Worm (Caenorhabditis elegans) whole organism, late embryonic: Measurements from ENCODE around the gene dyci-1.

ENCODE experiments used
- ceh-45 ChIP-seq: fragments of 200-800 bp; sonication (Bioruptor generic); IDR thresholded peaks from 2 replicates; pipeline ENCODE4 v1.3.6; 2022; ENCODE audit warnings: missing genetic modification reagents, missing genetic modification characterization, missing compliant biosample characterization
- ceh-9 ChIP-seq: sonication (generic microtip); optimal IDR thresholded peaks from 2 replicates; lab custom pipeline; 2016; ENCODE audit warnings: mild to moderate bottlenecking, missing genetic modification characterization, inconsistent platforms, missing compliant biosample characterization
- fkh-10 ChIP-seq: fragments of 150-350 bp; optimal IDR thresholded peaks from 2 replicates; lab custom pipeline; 2014; ENCODE audit warnings: missing biosample characterization, missing genetic modification reagents, missing genetic modification characterization
- hlh-15 ChIP-seq: sonication (generic microtip); optimal IDR thresholded peaks from 2 replicates; lab custom pipeline; 2016; ENCODE audit warnings: missing genetic modification characterization, missing compliant biosample characterization
- hlh-30 ChIP-seq: sonication (generic microtip); optimal IDR thresholded peaks from 2 replicates; lab custom pipeline; 2017; ENCODE audit warnings: antibody characterized with exemption, missing genetic modification characterization, missing compliant biosample characterization; ENCODE audit not compliant: insufficient read depth
- nfya-1 ChIP-seq: sonication (generic microtip); optimal IDR thresholded peaks from 2 replicates; lab custom pipeline; 2017; ENCODE audit warnings: missing genetic modification characterization, mild to moderate bottlenecking, missing compliant biosample characterization, antibody characterized with exemption, moderate library complexity
- pha-4 ChIP-seq: fragments of 150-350 bp; optimal IDR thresholded peaks from 2 replicates; lab custom pipeline; 2018; ENCODE audit warnings: missing biosample characterization, missing genetic modification reagents, missing genetic modification characterization
- unc-55 ChIP-seq: sonication (generic microtip); optimal IDR thresholded peaks from 2 replicates; lab custom pipeline; 2017; ENCODE audit warnings: missing biosample characterization, missing genetic modification reagents, missing genetic modification characterization
- unc-86 ChIP-seq: sonication (generic microtip); optimal IDR thresholded peaks from 2 replicates; lab custom pipeline; 2016; ENCODE audit warnings: missing genetic modification characterization, missing compliant biosample characterization

ce11 chrIV:6785151-6785550 is at the start of gene dyci-1:
- TF ChIP-seq pha-4 (tag; lab: Kevin White, UChicago): no peak
- TF ChIP-seq nfya-1: no peak
- no peak for TF ChIP-seq hlh-15 (tag; lab: Kevin White, UChicago)
- no peak for TF ChIP-seq unc-86
- TF ChIP-seq ceh-9: no peak
- no peak for TF ChIP-seq unc-55
- TF ChIP-seq hlh-30 (tag; lab: Kevin White, UChicago): no peak
- TF ChIP-seq fkh-10 (GFP tag; lab: Kevin White, UChicago): no peak
- TF ChIP-seq ceh-45 (GFP tag; lab: Robert Waterston, UW): no peak
